Fruit fly (Drosophila melanogaster) whole organism, prepupa: Measurements from ENCODE around the gene Trs23.

Experiments used
- CG6276 ChIP-seq: fragments of 200-800 bp; sonication (Bioruptor generic); optimal IDR thresholded peaks from 2 replicates; lab custom pipeline; 2017; ENCODE audit warnings: missing biosample characterization, mild to moderate bottlenecking, missing genetic modification characterization
- CG9139 ChIP-seq: fragments of 200-800 bp; sonication (Bioruptor generic); optimal IDR thresholded peaks from 3 replicates; lab custom pipeline; 2017; ENCODE audit warnings: missing biosample characterization, mild to moderate bottlenecking, missing genetic modification characterization
- Eip78C ChIP-seq: fragments of 200-800 bp; sonication (Bioruptor generic); peaks from one replicate; lab custom pipeline; 2016; ENCODE audit warnings: missing biosample characterization, missing genetic modification characterization
- OdsH ChIP-seq: fragments of 200-800 bp; sonication (Bioruptor generic); optimal IDR thresholded peaks from 3 replicates; lab custom pipeline; 2016; ENCODE audit warnings: missing biosample characterization, missing genetic modification characterization
- Sox102F ChIP-seq: fragments of 200-800 bp; sonication (Bioruptor generic); optimal IDR thresholded peaks from 2 replicates; lab custom pipeline; 2016; ENCODE audit warnings: missing biosample characterization, mild to moderate bottlenecking, missing genetic modification characterization
- dsx ChIP-seq: fragments of 200-800 bp; optimal IDR thresholded peaks from 3 replicates; lab custom pipeline; 2019; ENCODE audit warnings: missing biosample characterization, mild to moderate bottlenecking, missing genetic modification characterization, moderate library complexity; ENCODE audit not compliant: poor library complexity, severe bottlenecking
- eg ChIP-seq: fragments of 200-800 bp; sonication (Bioruptor generic); IDR thresholded peaks from 3 replicates; pipeline ENCODE4 v1.3.6; 2022; ENCODE audit warnings: missing biosample characterization, missing genetic modification characterization
- lz ChIP-seq: fragments of 200-800 bp; sonication (Bioruptor generic); optimal IDR thresholded peaks from 3 replicates; lab custom pipeline; 2016; ENCODE audit warnings: missing biosample characterization, missing genetic modification characterization
- salr ChIP-seq, 2 experiments: fragments of 200-800 bp; sonication (Bioruptor generic); optimal IDR thresholded peaks; 3 replicates each; lab custom pipeline; 2016 to 2018; ENCODE audit warnings: missing biosample characterization in 2 of 2, missing genetic modification characterization in 2 of 2, mild to moderate bottlenecking in 1 of 2

- TF ChIP-seq CG6276 (no peak), salr (GFP tag; optimal IDR thresholded peaks at IDR 0.05; lab: Kevin White, UChicago) (no peak), Eip78C (GFP tag; lab: Kevin White, UChicago) (peak; percentile 71), CG9139 (GFP tag; lab: Kevin White, UChicago) (no peak), lz (no peak), OdsH (GFP tag; lab: Kevin White, UChicago) (no peak), Sox102F (GFP tag; lab: Kevin White, UChicago) (no peak), eg (GFP tag; lab: Robert Waterston, UW) (no peak), dsx (GFP tag; lab: Kevin White, UChicago) (no peak)
These were observed 13.9 kb downstream of the Trs23 start for dm6 chr2L:8699895-8700314.
